Worm (Caenorhabditis elegans) whole organism, L1 larva: ENCODE results near the gene emb-30.

Source experiments
- C04F5.9 ChIP-seq: sonication (generic microtip); optimal IDR thresholded peaks from 2 replicates; lab custom pipeline; 2016; ENCODE audit warnings: missing genetic modification characterization, missing compliant biosample characterization
- C34B4.2 ChIP-seq: sonication (generic microtip); optimal IDR thresholded peaks from 2 replicates; lab custom pipeline; 2017; ENCODE audit warnings: mild to moderate bottlenecking, missing genetic modification characterization, missing compliant biosample characterization
- F16B12.6 ChIP-seq: fragments of 150-350 bp; optimal IDR thresholded peaks from 2 replicates; lab custom pipeline; 2014; ENCODE audit warnings: missing biosample characterization, missing genetic modification characterization
- blmp-1 ChIP-seq: fragments of 150-350 bp; optimal IDR thresholded peaks from 2 replicates; lab custom pipeline; 2014; ENCODE audit warnings: missing biosample characterization, missing genetic modification characterization
- ceh-82 ChIP-seq, 3 experiments: fragments of 150-350 bp in 1 of 3; sonication (generic microtip) in 2 of 3; optimal IDR thresholded peaks; 2 replicates each; lab custom pipeline; 2014 to 2017; ENCODE audit warnings: missing biosample characterization in 3 of 3, missing genetic modification characterization in 3 of 3
- dpl-1 ChIP-seq, 3 experiments: fragments of 150-350 bp in 2 of 3; sonication (generic microtip) in 1 of 3; optimal IDR thresholded peaks; 2 replicates each; lab custom pipeline; 2014 to 2017; ENCODE audit warnings: missing biosample characterization in 3 of 3, missing genetic modification characterization in 3 of 3, missing genetic modification reagents in 3 of 3
- dsc-1 ChIP-seq: sonication (generic microtip); optimal IDR thresholded peaks from 2 replicates; lab custom pipeline; 2016; ENCODE audit warnings: mild to moderate bottlenecking, missing genetic modification characterization, missing compliant biosample characterization
- efl-1 ChIP-seq, 4 experiments: fragments of 150-350 bp; optimal IDR thresholded peaks in 3 of 4; peaks in 1 of 4; 1 replicate in 1 of 4; 2 replicates in 3 of 4; lab custom pipeline; 2014; ENCODE audit warnings: missing biosample characterization in 2 of 4, missing genetic modification characterization in 2 of 4, missing genetic modification reagents in 2 of 4
- efl-3 ChIP-seq: fragments of 200-800 bp; sonication (Bioruptor generic); optimal IDR thresholded peaks from 2 replicates; lab custom pipeline; 2018; ENCODE audit warnings: mild to moderate bottlenecking, missing genetic modification characterization, missing compliant biosample characterization
- egl-13 ChIP-seq: sonication (generic microtip); optimal IDR thresholded peaks from 2 replicates; lab custom pipeline; 2016; ENCODE audit warnings: missing genotype, missing genetic modification reagents, missing genetic modification characterization, missing compliant biosample characterization
- elt-3 ChIP-seq, 6 experiments: fragments of 150-350 bp in 1 of 6; sonication (generic microtip); optimal IDR thresholded peaks; 2 replicates each; lab custom pipeline; 2017 to 2018; ENCODE audit warnings: missing biosample characterization in 6 of 6, missing genetic modification characterization in 6 of 6, inconsistent platforms in 1 of 6
- fkh-10 ChIP-seq: sonication (generic microtip); optimal IDR thresholded peaks from 2 replicates; lab custom pipeline; 2017; ENCODE audit warnings: missing biosample characterization, missing genetic modification reagents, missing genetic modification characterization
- fkh-8 ChIP-seq: sonication (generic microtip); optimal IDR thresholded peaks from 2 replicates; lab custom pipeline; 2016; ENCODE audit warnings: mild to moderate bottlenecking, missing genetic modification characterization, missing compliant biosample characterization
- hlh-17 ChIP-seq: fragments of 200-800 bp; sonication (Bioruptor generic); optimal IDR thresholded peaks from 2 replicates; lab custom pipeline; 2018; ENCODE audit warnings: missing genetic modification characterization, mild to moderate bottlenecking, missing compliant biosample characterization, moderate library complexity, borderline replicate concordance
- hlh-4 ChIP-seq: sonication (generic microtip); optimal IDR thresholded peaks from 2 replicates; lab custom pipeline; 2016; ENCODE audit warnings: mild to moderate bottlenecking, missing genetic modification characterization, missing compliant biosample characterization
- irx-1 ChIP-seq: sonication (generic microtip); optimal IDR thresholded peaks from 2 replicates; lab custom pipeline; 2016; ENCODE audit warnings: missing genetic modification characterization, missing compliant biosample characterization
- isw-1 ChIP-seq: fragments of 200-800 bp; sonication (Bioruptor generic); IDR thresholded peaks from 2 replicates; pipeline ENCODE4 v1.3.6; 2022; ENCODE audit warnings: missing genetic modification characterization, missing compliant biosample characterization
- jun-1 ChIP-seq: fragments of 150-350 bp; optimal IDR thresholded peaks from 2 replicates; lab custom pipeline; 2014; ENCODE audit warnings: missing biosample characterization, missing genetic modification reagents, missing genetic modification characterization
- lin-14 ChIP-seq: fragments of 200-800 bp; sonication (Bioruptor generic); optimal IDR thresholded peaks from 2 replicates; lab custom pipeline; 2018; ENCODE audit warnings: mild to moderate bottlenecking, missing genetic modification characterization, moderate library complexity, missing compliant biosample characterization
- lin-15B ChIP-seq: fragments of 150-350 bp; sonication (generic microtip); optimal IDR thresholded peaks from 3 replicates; lab custom pipeline; 2014; ENCODE audit warnings: missing biosample characterization, missing genetic modification characterization
- lin-35 ChIP-seq, 2 experiments: fragments of 150-350 bp; optimal IDR thresholded peaks; 2 replicates each; lab custom pipeline; 2014; ENCODE audit warnings: missing biosample characterization in 2 of 2, missing genetic modification characterization in 2 of 2, missing genetic modification reagents in 2 of 2
- lin-39 ChIP-seq: fragments of 150-350 bp; optimal IDR thresholded peaks from 2 replicates; lab custom pipeline; 2014; ENCODE audit warnings: missing biosample characterization, missing genetic modification reagents, missing genetic modification characterization
- lir-3 ChIP-seq: sonication (generic microtip); optimal IDR thresholded peaks from 2 replicates; lab custom pipeline; 2016; ENCODE audit warnings: mild to moderate bottlenecking, missing genetic modification characterization, moderate library complexity, missing compliant biosample characterization; ENCODE audit not compliant: poor library complexity
- lsy-2 ChIP-seq, 2 experiments: fragments of 150-350 bp; optimal IDR thresholded peaks; 2 replicates each; lab custom pipeline; 2014; ENCODE audit warnings: missing biosample characterization in 2 of 2, missing genetic modification characterization in 2 of 2
- mab-9 ChIP-seq: fragments of 200-800 bp; sonication (Bioruptor generic); IDR thresholded peaks from 2 replicates; pipeline ENCODE4 v1.3.6; 2022; ENCODE audit warnings: missing genetic modification reagents, missing genetic modification characterization, missing compliant biosample characterization
- mdl-1 ChIP-seq, 2 experiments: fragments of 150-350 bp; optimal IDR thresholded peaks; 2 replicates each; lab custom pipeline; 2014 to 2017; ENCODE audit warnings: missing biosample characterization in 2 of 2, missing genetic modification characterization in 2 of 2, inconsistent platforms in 1 of 2
- mep-1 ChIP-seq: fragments of 150-350 bp; optimal IDR thresholded peaks from 2 replicates; lab custom pipeline; 2014; ENCODE audit warnings: missing biosample characterization, missing genetic modification characterization
- nhr-11 ChIP-seq: fragments of 150-350 bp; optimal IDR thresholded peaks from 2 replicates; lab custom pipeline; 2014; ENCODE audit warnings: missing biosample characterization, missing genetic modification characterization
- nhr-12 ChIP-seq: sonication (generic microtip); optimal IDR thresholded peaks from 2 replicates; lab custom pipeline; 2017; ENCODE audit warnings: missing biosample characterization, missing genetic modification characterization
- nhr-19 ChIP-seq: fragments of 200-800 bp; sonication (Bioruptor generic); conservative IDR thresholded peaks from 2 replicates; pipeline ENCODE4 v1.3.6; 2022; ENCODE audit warnings: missing genetic modification characterization, missing compliant biosample characterization
- nhr-237 ChIP-seq: fragments of 150-350 bp; optimal IDR thresholded peaks from 2 replicates; lab custom pipeline; 2014; ENCODE audit warnings: missing biosample characterization, missing genetic modification characterization
- nhr-47 ChIP-seq: sonication (generic microtip); optimal IDR thresholded peaks from 2 replicates; lab custom pipeline; 2016; ENCODE audit warnings: mild to moderate bottlenecking, missing genetic modification characterization, moderate library complexity, missing compliant biosample characterization
- nhr-71 ChIP-seq: sonication (generic microtip); optimal IDR thresholded peaks from 2 replicates; lab custom pipeline; 2016; ENCODE audit warnings: mild to moderate bottlenecking, missing genetic modification characterization, moderate library complexity, missing compliant biosample characterization
- nhr-85 ChIP-seq: sonication (generic microtip); peaks from one replicate; lab custom pipeline; 2016; ENCODE audit warnings: missing genetic modification characterization, inconsistent platforms, missing compliant biosample characterization
- pag-3 ChIP-seq: sonication (generic microtip); optimal IDR thresholded peaks from 2 replicates; lab custom pipeline; 2017; ENCODE audit warnings: missing genetic modification characterization, mild to moderate bottlenecking, missing compliant biosample characterization, antibody characterized with exemption, borderline replicate concordance; ENCODE audit not compliant: insufficient read depth
- pax-3 ChIP-seq: fragments of 200-800 bp; sonication (Bioruptor generic); optimal IDR thresholded peaks from 2 replicates; lab custom pipeline; 2018; ENCODE audit warnings: mild to moderate bottlenecking, missing genetic modification characterization, moderate library complexity, missing compliant biosample characterization
- rnt-1 ChIP-seq: sonication (generic microtip); optimal IDR thresholded peaks from 2 replicates; lab custom pipeline; 2016; ENCODE audit warnings: mild to moderate bottlenecking, missing genetic modification characterization, moderate library complexity, missing compliant biosample characterization
- snu-23 ChIP-seq: sonication (generic microtip); optimal IDR thresholded peaks from 2 replicates; lab custom pipeline; 2016; ENCODE audit warnings: missing genetic modification characterization, missing compliant biosample characterization
- swsn-7 ChIP-seq: sonication (generic microtip); optimal IDR thresholded peaks from 2 replicates; lab custom pipeline; 2016; ENCODE audit warnings: missing genetic modification characterization, missing compliant biosample characterization
- unc-130 ChIP-seq: fragments of 150-350 bp; optimal IDR thresholded peaks from 2 replicates; lab custom pipeline; 2017; ENCODE audit warnings: missing biosample characterization, missing genetic modification characterization, inconsistent platforms
- unc-86 ChIP-seq: sonication (generic microtip); optimal IDR thresholded peaks from 2 replicates; lab custom pipeline; 2016; ENCODE audit warnings: missing genetic modification characterization, missing compliant biosample characterization
- vab-15 ChIP-seq: sonication (generic microtip); optimal IDR thresholded peaks from 2 replicates; lab custom pipeline; 2017; ENCODE audit warnings: missing genotype, mild to moderate bottlenecking, missing genetic modification characterization, missing compliant biosample characterization

Gene emb-30

ce11 chrIII:9406600-9406999, 34.7 kb downstream of the emb-30 start, which contains the start of gene T26G10.1 (continued):
- TF ChIP-seq pax-3 (tag; lab: Kevin White, UChicago), result peak; percentile 45
- TF ChIP-seq vab-15, result no peak
- TF ChIP-seq, all 84 proteins: peak for 48

- TF ChIP-seq C34B4.2, result no peak
- TF ChIP-seq jun-1 (tag; lab: Kevin White, UChicago), result no peak
These were observed 40.2 kb downstream of the emb-30 start, which contains the start of gene nlp-48 for ce11 chrIII:9401036-9401435. Gene nlp-48 (minus strand): TSS chrIII:9401136.

ce11 chrIII:9393114-9393780, 48.0 kb downstream of the emb-30 start, which contains the start of the genes gpr-2 and rgr-1:
Gene gpr-2 (minus strand): TSS chrIII:9393164.
Gene rgr-1 (plus strand): TSS chrIII:9393730.
- TF ChIP-seq lin-15B (tag; lab: Kevin White, UChicago) (peak; percentile 23), nhr-11 (no peak), blmp-1 (peak; percentile 52), nhr-85 (peak; percentile 73), nhr-237 (tag; lab: Kevin White, UChicago) (no peak), hlh-17 (GFP tag; lab: Kevin White, UChicago) (no peak), rnt-1 (tag; lab: Kevin White, UChicago) (peak; percentile 57), unc-130 (tag; lab: Kevin White, UChicago) (peak; percentile 61), fkh-10 (GFP tag; lab: Kevin White, UChicago) (no peak), nhr-19 (GFP tag; lab: Robert Waterston, UW) (peak; percentile 49), nhr-71 (tag; lab: Kevin White, UChicago) (peak; percentile 37), dsc-1 (tag; lab: Kevin White, UChicago) (peak; percentile 26), mab-9 (GFP tag; lab: Robert Waterston, UW) (no peak), nhr-47 (peak; percentile 65), swsn-7 (peak; percentile 40), lir-3 (no peak), efl-1 (optimal IDR thresholded peaks at IDR 0.05; lab: Kevin White, UChicago) (peak; percentile 59 to 88), efl-1 (GFP tag; optimal IDR thresholded peaks at IDR 0.05 in 1 of 2; lab: Kevin White, UChicago) (peak; percentile 88 to 99), C04F5.9 (tag; lab: Kevin White, UChicago) (peak; percentile 23), elt-3 (tag; optimal IDR thresholded peaks at IDR 0.05; lab: Kevin White, UChicago) (no peak), mdl-1 (tag; optimal IDR thresholded peaks at IDR 0.05; lab: Kevin White, UChicago) (peak in 1 of 2 experiments; percentile 23), egl-13 (tag; lab: Kevin White, UChicago) (no peak), lsy-2 (tag; optimal IDR thresholded peaks at IDR 0.05; lab: Kevin White, UChicago) (peak; percentile 56 to 72), lin-35 (GFP tag; optimal IDR thresholded peaks at IDR 0.05; lab: Kevin White, UChicago) (peak; percentile 85 to 94), dpl-1 (GFP tag; optimal IDR thresholded peaks at IDR 0.05; lab: Kevin White, UChicago) (peak; percentile 77 to 90 (median 87)), vab-15 (no peak), ceh-82 (tag; optimal IDR thresholded peaks at IDR 0.05; lab: Kevin White, UChicago) (peak in 2 of 3 experiments; percentile 27 to 46), mep-1 (peak; percentile 29), isw-1 (GFP tag; lab: Robert Waterston, UW) (peak; percentile 11; the same call in 1 of the 2 replicates), F16B12.6 (tag; lab: Kevin White, UChicago) (peak; percentile 90), irx-1 (tag; lab: Kevin White, UChicago) (peak; percentile 4)

- TF ChIP-seq ceh-82 (tag; optimal IDR thresholded peaks at IDR 0.05; lab: Kevin White, UChicago) (peak in 1 of 3 experiments; percentile 0), efl-3 (GFP tag; lab: Kevin White, UChicago) (no peak), nhr-71 (tag; lab: Kevin White, UChicago) (peak; percentile 47), mep-1 (peak; percentile 18), lin-14 (GFP tag; lab: Kevin White, UChicago) (peak; percentile 77), C04F5.9 (tag; lab: Kevin White, UChicago) (no peak), lsy-2 (tag; optimal IDR thresholded peaks at IDR 0.05; lab: Kevin White, UChicago) (peak; percentile 30 to 41), lin-39 (tag; lab: Kevin White, UChicago) (no peak), rnt-1 (tag; lab: Kevin White, UChicago) (peak; percentile 9), blmp-1 (peak; percentile 70), F16B12.6 (tag; lab: Kevin White, UChicago) (peak; percentile 43), snu-23 (GFP tag; lab: Kevin White, UChicago) (peak; percentile 10), pag-3 (peak; percentile 13), nhr-47 (peak; percentile 17), dpl-1 (GFP tag; optimal IDR thresholded peaks at IDR 0.05; lab: Kevin White, UChicago) (peak in 2 of 3 experiments; percentile 9 to 46), nhr-12 (tag; lab: Kevin White, UChicago) (no peak), efl-1 (optimal IDR thresholded peaks at IDR 0.05; lab: Kevin White, UChicago) (peak; percentile 3 to 35), efl-1 (GFP tag; optimal IDR thresholded peaks at IDR 0.05 in 1 of 2; lab: Kevin White, UChicago) (peak; percentile 41 to 84), unc-86 (peak; percentile 1), mdl-1 (tag; optimal IDR thresholded peaks at IDR 0.05; lab: Kevin White, UChicago) (peak in 1 of 2 experiments; percentile 49), fkh-8 (peak; percentile 41), lin-35 (GFP tag; optimal IDR thresholded peaks at IDR 0.05; lab: Kevin White, UChicago) (peak; percentile 4 to 23), hlh-4 (tag; lab: Kevin White, UChicago) (no peak)
These were observed 50.3 kb downstream of the emb-30 start for ce11 chrIII:9390924-9391323.
